Fruit fly (Drosophila melanogaster) whole organism, embryonic: ENCODE results near the gene Rtnl2.
A peak's percentile ranks its signal among the peaks of the same experiment; 100 is the strongest.

Experiments used
- Abd-B ChIP-seq: fragments of 200-800 bp; sonication (Bioruptor generic); optimal IDR thresholded peaks from 2 replicates; lab custom pipeline; 2018; ENCODE audit warnings: missing biosample characterization, mild to moderate bottlenecking, missing genetic modification characterization, moderate library complexity
- Antp ChIP-seq: fragments of 200-800 bp; sonication (Bioruptor generic); optimal IDR thresholded peaks from 3 replicates; lab custom pipeline; 2016; ENCODE audit warnings: missing biosample characterization, missing genetic modification characterization
- Asciz ChIP-seq: fragments of 200-800 bp; sonication (Bioruptor generic); optimal IDR thresholded peaks from 2 replicates; lab custom pipeline; 2017; ENCODE audit warnings: missing biosample characterization, mild to moderate bottlenecking, missing genetic modification characterization, missing genetic modification reagents
- Bgb ChIP-seq: fragments of 200-800 bp; sonication (Bioruptor generic); IDR thresholded peaks from 2 replicates; pipeline ENCODE4 v1.3.6; 2022; ENCODE audit warnings: missing biosample characterization, missing genetic modification characterization; ENCODE audit not compliant: partially characterized antibody
- CG10979 ChIP-seq: fragments of 200-800 bp; sonication (Bioruptor generic); optimal IDR thresholded peaks from 2 replicates; lab custom pipeline; 2018; ENCODE audit warnings: missing biosample characterization, mild to moderate bottlenecking, missing genetic modification characterization, moderate library complexity
- CG14860 ChIP-seq: fragments of 200-800 bp; sonication (Bioruptor generic); IDR thresholded peaks from 3 replicates; pipeline ENCODE4 v1.3.6; 2022; ENCODE audit warnings: missing biosample characterization, missing genetic modification characterization; ENCODE audit not compliant: partially characterized antibody
- CG1529 ChIP-seq: fragments of 200-800 bp; sonication (Bioruptor generic); optimal IDR thresholded peaks from 3 replicates; lab custom pipeline; 2018; ENCODE audit warnings: missing biosample characterization, missing genetic modification characterization
- CG15601 ChIP-seq: fragments of 200-800 bp; sonication (Bioruptor generic); optimal IDR thresholded peaks from 3 replicates; lab custom pipeline; 2019; ENCODE audit warnings: missing biosample characterization, mild to moderate bottlenecking, missing genetic modification characterization, moderate library complexity
- CG15696 ChIP-seq: fragments of 200-800 bp; sonication (Bioruptor generic); optimal IDR thresholded peaks from 2 replicates; lab custom pipeline; 2019; ENCODE audit warnings: missing biosample characterization, mild to moderate bottlenecking, missing genetic modification characterization, moderate library complexity
- CG16815 ChIP-seq: fragments of 200-800 bp; sonication (Bioruptor generic); optimal IDR thresholded peaks from 3 replicates; lab custom pipeline; 2017; ENCODE audit warnings: missing biosample characterization, mild to moderate bottlenecking, missing genetic modification characterization
- CG18599 ChIP-seq: fragments of 200-800 bp; sonication (Bioruptor generic); optimal IDR thresholded peaks from 3 replicates; lab custom pipeline; 2017; ENCODE audit warnings: missing biosample characterization, missing genetic modification characterization, mild to moderate bottlenecking, moderate library complexity, missing genetic modification reagents
- CG2199 ChIP-seq: fragments of 200-800 bp; sonication (Bioruptor generic); IDR thresholded peaks from 3 replicates; pipeline ENCODE4 v1.3.6; 2022; ENCODE audit warnings: missing biosample characterization, missing genetic modification characterization
- CG30403 ChIP-seq: fragments of 200-800 bp; sonication (Bioruptor generic); optimal IDR thresholded peaks from 3 replicates; lab custom pipeline; 2016; ENCODE audit warnings: missing biosample characterization, missing genetic modification characterization
- CG31388 ChIP-seq: fragments of 200-800 bp; sonication (Bioruptor generic); optimal IDR thresholded peaks from 2 replicates; lab custom pipeline; 2016; ENCODE audit warnings: missing biosample characterization, missing genetic modification characterization
- CG6175 ChIP-seq: fragments of 200-800 bp; sonication (Bioruptor generic); IDR thresholded peaks from 3 replicates; pipeline ENCODE4 v1.3.6; 2022; ENCODE audit warnings: missing biosample characterization, missing genetic modification characterization
- CG6272 ChIP-seq: fragments of 200-800 bp; sonication (Bioruptor generic); IDR thresholded peaks from 2 replicates; pipeline ENCODE4 v1.3.6; 2022; ENCODE audit warnings: missing biosample characterization, missing genetic modification characterization
- CG7271 ChIP-seq: fragments of 200-800 bp; sonication (Bioruptor generic); optimal IDR thresholded peaks from 2 replicates; lab custom pipeline; 2018; ENCODE audit warnings: missing biosample characterization, mild to moderate bottlenecking, missing genetic modification characterization, moderate library complexity
- CG8765 ChIP-seq: fragments of 200-800 bp; sonication (Bioruptor generic); IDR thresholded peaks from 2 replicates; pipeline ENCODE4 v1.3.6; 2022; ENCODE audit warnings: missing biosample characterization, missing genetic modification characterization
- CG8924 ChIP-seq: fragments of 200-800 bp; optimal IDR thresholded peaks from 3 replicates; lab custom pipeline; 2019; ENCODE audit warnings: missing biosample characterization, mild to moderate bottlenecking, missing genetic modification characterization, moderate library complexity
- CG9437 ChIP-seq: fragments of 200-800 bp; sonication (Bioruptor generic); optimal IDR thresholded peaks from 2 replicates; lab custom pipeline; 2018; ENCODE audit warnings: missing biosample characterization, mild to moderate bottlenecking, missing genetic modification characterization
- CG9797 ChIP-seq: fragments of 200-800 bp; sonication (Bioruptor generic); optimal IDR thresholded peaks from 3 replicates; lab custom pipeline; 2018; ENCODE audit warnings: missing biosample characterization, mild to moderate bottlenecking, missing genetic modification characterization
- D ChIP-seq, 2 experiments: fragments of 200-800 bp in 1 of 2; fragments of >200 bp in 1 of 2; sonication (Bioruptor generic) in 1 of 2; optimal IDR thresholded peaks; 2 replicates in 1 of 2; 3 replicates in 1 of 2; lab custom pipeline; 2017; ENCODE audit warnings: mild to moderate bottlenecking in 1 of 2, missing biosample characterization in 1 of 2, missing genetic modification characterization in 1 of 2, missing genetic modification reagents in 1 of 2
- Drgx ChIP-seq: fragments of 200-800 bp; sonication (Bioruptor generic); IDR thresholded peaks from 2 replicates; pipeline ENCODE4 v1.3.6; 2022; ENCODE audit warnings: missing biosample characterization, missing genetic modification characterization
- ERR ChIP-seq: fragments of 200-800 bp; sonication (Bioruptor generic); optimal IDR thresholded peaks from 2 replicates; lab custom pipeline; 2016; ENCODE audit warnings: missing biosample characterization, missing genetic modification characterization
- GATAe ChIP-seq: fragments of 200-800 bp; sonication (Bioruptor generic); conservative IDR thresholded peaks from 2 replicates; pipeline ENCODE4 v1.3.6; 2022; ENCODE audit warnings: missing biosample characterization, missing genetic modification characterization
- MBD-R2 ChIP-seq: fragments of 200-800 bp; sonication (Bioruptor generic); IDR thresholded peaks from 2 replicates; pipeline ENCODE4 v1.3.6; 2022; ENCODE audit warnings: missing biosample characterization, missing genetic modification characterization
- Med ChIP-seq: fragments of 200-800 bp; sonication (Bioruptor generic); peaks from one replicate; lab custom pipeline; 2016; ENCODE audit warnings: missing biosample characterization, missing genetic modification characterization, mild to moderate bottlenecking, inconsistent platforms, moderate library complexity
- Mrtf ChIP-seq: fragments of 200-800 bp; sonication (Bioruptor generic); IDR thresholded peaks from 3 replicates; pipeline ENCODE4 v1.3.6; 2022; ENCODE audit warnings: missing biosample characterization, missing genetic modification characterization
- Six4 ChIP-seq: fragments of 200-800 bp; sonication (Bioruptor generic); optimal IDR thresholded peaks from 2 replicates; lab custom pipeline; 2016; ENCODE audit warnings: missing biosample characterization, missing genetic modification characterization
- Sox102F ChIP-seq: fragments of 200-800 bp; sonication (Bioruptor generic); optimal IDR thresholded peaks from 2 replicates; lab custom pipeline; 2018; ENCODE audit warnings: missing biosample characterization, mild to moderate bottlenecking, missing genetic modification characterization, moderate library complexity
- Sry-δ ChIP-seq: fragments of 200-800 bp; sonication (Bioruptor generic); optimal IDR thresholded peaks from 2 replicates; lab custom pipeline; 2016; ENCODE audit warnings: missing biosample characterization, missing genetic modification characterization
- Trl ChIP-seq, 3 experiments: fragments of >200 bp in 2 of 3; fragments of 200-800 bp in 1 of 3; sonication (Bioruptor generic) in 1 of 3; optimal IDR thresholded peaks; 2 replicates in 1 of 3; 3 replicates in 2 of 3; lab custom pipeline; 2016 to 2017; ENCODE audit warnings: missing biosample characterization in 1 of 3, missing genetic modification characterization in 1 of 3
- abd-A ChIP-seq: fragments of 200-800 bp; sonication (Bioruptor generic); optimal IDR thresholded peaks from 3 replicates; lab custom pipeline; 2019; ENCODE audit warnings: missing biosample characterization, mild to moderate bottlenecking, missing genetic modification characterization, moderate library complexity
- amos ChIP-seq: fragments of 200-800 bp; sonication (Bioruptor generic); IDR thresholded peaks from 2 replicates; pipeline ENCODE4 v1.3.6; 2022; ENCODE audit warnings: missing biosample characterization, missing genetic modification characterization; ENCODE audit not compliant: partially characterized antibody
- ase ChIP-seq: fragments of 200-800 bp; sonication (Bioruptor generic); IDR thresholded peaks from 3 replicates; pipeline ENCODE4 v1.3.6; 2022; ENCODE audit warnings: missing biosample characterization, missing genetic modification characterization
- chinmo ChIP-seq: fragments of 200-800 bp; sonication (Bioruptor generic); IDR thresholded peaks from 4 replicates; pipeline ENCODE4 v1.3.6; 2022; ENCODE audit warnings: missing biosample characterization, missing genetic modification characterization; ENCODE audit not compliant: partially characterized antibody
- corto ChIP-seq: fragments of 200-800 bp; sonication (Bioruptor generic); optimal IDR thresholded peaks from 2 replicates; lab custom pipeline; 2016; ENCODE audit warnings: missing biosample characterization, mild to moderate bottlenecking, missing genetic modification characterization, moderate library complexity
- croc ChIP-seq: fragments of 200-800 bp; sonication (Bioruptor generic); conservative IDR thresholded peaks from 3 replicates; pipeline ENCODE4 v1.3.6; 2022; ENCODE audit warnings: missing biosample characterization, missing genetic modification characterization
- dan ChIP-seq: fragments of 200-800 bp; sonication (Bioruptor generic); IDR thresholded peaks from 2 replicates; pipeline ENCODE4 v1.3.6; 2022; ENCODE audit warnings: missing biosample characterization, missing genetic modification characterization
- eve ChIP-seq, 2 experiments: fragments of >200 bp; optimal IDR thresholded peaks; 2 replicates each; lab custom pipeline; 2017; ENCODE audit warnings: missing biosample characterization in 2 of 2, missing genetic modification characterization in 2 of 2
- jing ChIP-seq: fragments of 200-800 bp; sonication (Bioruptor generic); optimal IDR thresholded peaks from 2 replicates; lab custom pipeline; 2018; ENCODE audit warnings: missing biosample characterization, mild to moderate bottlenecking, missing genetic modification characterization
- mirr ChIP-seq: fragments of 200-800 bp; sonication (Bioruptor generic); optimal IDR thresholded peaks from 3 replicates; lab custom pipeline; 2018; ENCODE audit warnings: missing biosample characterization, mild to moderate bottlenecking, missing genetic modification characterization
- repo ChIP-seq: fragments of 200-800 bp; sonication (Bioruptor generic); optimal IDR thresholded peaks from 2 replicates; lab custom pipeline; 2016; ENCODE audit warnings: missing biosample characterization, missing genetic modification characterization
- sc ChIP-seq, 3 experiments: fragments of >200 bp in 2 of 3; fragments of 200-800 bp in 1 of 3; sonication (Bioruptor generic) in 1 of 3; optimal IDR thresholded peaks; 2 replicates in 2 of 3; 3 replicates in 1 of 3; lab custom pipeline; 2017; ENCODE audit warnings: mild to moderate bottlenecking in 1 of 3, missing biosample characterization in 1 of 3, missing genetic modification characterization in 1 of 3, missing genetic modification reagents in 1 of 3
- sd ChIP-seq: fragments of 200-800 bp; sonication (Bioruptor generic); optimal IDR thresholded peaks from 3 replicates; lab custom pipeline; 2018; ENCODE audit warnings: missing biosample characterization, mild to moderate bottlenecking, missing genetic modification characterization, moderate library complexity
- sima ChIP-seq: fragments of 200-800 bp; sonication (Bioruptor generic); optimal IDR thresholded peaks from 2 replicates; lab custom pipeline; 2016; ENCODE audit warnings: missing biosample characterization, missing genetic modification characterization
- tup ChIP-seq: fragments of 200-800 bp; sonication (Bioruptor generic); optimal IDR thresholded peaks from 2 replicates; lab custom pipeline; 2016; ENCODE audit warnings: missing biosample characterization, mild to moderate bottlenecking, missing genetic modification characterization, moderate library complexity

The Rtnl2 gene

DNA sequence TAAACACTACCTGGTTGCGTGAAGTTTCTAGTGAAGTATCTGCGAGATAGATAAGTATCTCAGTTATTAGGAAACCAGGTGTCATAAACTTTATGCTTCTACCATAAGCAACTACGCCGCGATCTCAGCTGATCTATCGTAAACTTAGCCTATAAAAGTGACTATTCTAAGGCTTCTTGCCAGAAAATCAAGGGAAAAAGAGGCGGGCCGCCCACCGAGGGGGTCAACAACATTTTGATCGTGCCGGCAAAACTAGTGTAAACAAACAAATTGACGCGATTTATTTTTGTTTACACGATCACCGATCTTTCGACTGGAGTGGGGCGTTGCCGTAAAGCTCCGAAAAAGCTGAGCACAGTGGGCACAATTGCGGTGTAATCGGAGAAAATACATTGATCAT, 5.9 kb downstream of the Rtnl2 start (continued):
- TF ChIP-seq CG14860 (GFP tag; lab: Robert Waterston, UW) = no peak
- TF ChIP-seq sc (optimal IDR thresholded peaks at IDR 0.05; lab: Kevin White, UChicago) = no peak
- TF ChIP-seq sc (GFP tag; optimal IDR thresholded peaks at IDR 0.05; lab: Kevin White, UChicago) = no peak
- TF ChIP-seq Sox102F = no peak
- no peak for TF ChIP-seq CG9437 (GFP tag; lab: Kevin White, UChicago)
- TF ChIP-seq eve (GFP tag; optimal IDR thresholded peaks at IDR 0.05; lab: Kevin White, UChicago) = no peak
- TF ChIP-seq croc = no peak
- TF ChIP-seq CG7271 (tag; lab: Kevin White, UChicago) = no peak
- TF ChIP-seq CG30403 (GFP tag; lab: Kevin White, UChicago) = no peak
- no peak for TF ChIP-seq CG16815 (GFP tag; lab: Kevin White, UChicago)
- TF ChIP-seq jing = no peak
- no peak for TF ChIP-seq Antp
- no peak for TF ChIP-seq dan
- no peak for TF ChIP-seq CG8765 (GFP tag; lab: Robert Waterston, UW)
- TF ChIP-seq Bgb (GFP tag; lab: Robert Waterston, UW) = no peak
- TF ChIP-seq CG15601 (tag; lab: Kevin White, UChicago) = no peak
- 0 out of 4 replicates have a peak, but pooled peaks have one; percentile 11 for TF ChIP-seq chinmo
- TF ChIP-seq tup = no peak
- no peak for TF ChIP-seq CG8924 (tag; lab: Kevin White, UChicago)
- TF ChIP-seq CG1529 (GFP tag; lab: Kevin White, UChicago) = no peak
- TF ChIP-seq sima = no peak

DNA sequence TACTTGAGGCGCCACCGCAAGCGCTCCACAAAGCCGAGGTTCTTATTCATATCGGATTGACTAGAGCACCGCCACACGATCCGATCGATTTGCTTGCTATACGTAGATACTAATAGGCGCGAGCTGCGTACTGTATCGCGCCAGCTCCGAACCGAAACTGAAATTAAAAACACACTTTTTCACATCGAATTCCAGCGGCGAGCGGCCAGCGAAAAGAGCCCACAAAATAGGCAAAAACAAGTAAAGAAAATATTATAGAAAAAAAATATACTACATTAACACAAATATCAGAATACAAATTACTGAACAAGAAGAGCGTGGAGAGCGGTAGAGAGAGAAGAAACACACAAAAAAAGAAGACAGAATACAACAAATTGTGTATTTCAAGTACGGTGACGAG, 6.4 kb downstream of the Rtnl2 start, which contains the start of gene alpha-Est7:
alpha-Est7 (minus strand) TSS at position 160 of the 400 bp plus-strand sequence.
- TF ChIP-seq Drgx (GFP tag; lab: Robert Waterston, UW) (0 out of 2 replicates have a peak, but pooled peaks have one; percentile 7), amos (GFP tag; lab: Robert Waterston, UW) (0 out of 2 replicates have a peak, but pooled peaks have one; percentile 3), Trl (optimal IDR thresholded peaks at IDR 0.05; lab: Kevin White, UChicago) (peak in 1 of 2 experiments; percentile 16), Trl (GFP tag; optimal IDR thresholded peaks at IDR 0.05; lab: Kevin White, UChicago) (no peak), CG6175 (GFP tag; lab: Robert Waterston, UW) (peak; percentile 70; the same call in 1 of the 3 replicates), Six4 (no peak), corto (GFP tag; lab: Kevin White, UChicago) (peak; percentile 20), sd (peak; percentile 74), CG2199 (peak; percentile 84; the same call in 2 of the 3 replicates), Med (GFP tag; lab: Kevin White, UChicago) (peak; percentile 23), CG9797 (GFP tag; lab: Kevin White, UChicago) (no peak)

DNA sequence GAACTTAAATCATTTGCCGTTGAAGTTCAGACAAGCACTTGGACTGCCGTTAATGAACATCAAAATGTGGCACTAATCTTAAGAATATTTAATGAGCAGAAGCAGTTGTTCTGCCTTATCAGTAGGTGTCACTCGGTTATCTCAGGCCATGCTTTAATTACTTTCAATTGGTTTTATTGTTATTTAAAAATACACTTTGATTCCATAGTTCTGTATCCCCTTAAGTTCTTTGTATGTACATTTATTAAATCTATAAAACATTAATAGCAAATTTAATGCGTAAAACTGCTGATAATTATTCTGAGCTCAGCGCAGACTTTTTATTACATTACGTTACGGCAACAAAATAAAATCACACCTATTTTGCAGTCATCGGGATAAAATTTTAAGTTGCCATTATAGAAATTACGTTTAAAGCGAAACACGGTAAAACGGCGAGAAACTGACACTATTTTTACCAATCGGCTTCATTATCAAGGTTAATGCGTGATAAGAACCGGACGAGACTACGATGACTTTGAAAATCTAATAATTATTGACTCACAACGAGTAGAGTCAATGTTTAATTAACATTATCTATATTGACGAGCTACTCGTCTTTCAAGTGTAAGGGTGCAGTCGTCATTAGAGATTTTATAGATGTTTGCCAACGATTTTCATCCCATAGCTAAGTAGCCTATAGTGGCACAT, 7.6 kb downstream of the Rtnl2 start:
- TF ChIP-seq CG31388 (GFP tag; lab: Kevin White, UChicago) (no peak), CG10979 (tag; lab: Kevin White, UChicago) (no peak), ase (no peak), Mrtf (GFP tag; lab: Robert Waterston, UW) (no peak), Antp (no peak), abd-A (peak; percentile 52), CG15696 (tag; lab: Kevin White, UChicago) (peak; percentile 5), ERR (GFP tag; lab: Kevin White, UChicago) (no peak), GATAe (GFP tag; lab: Robert Waterston, UW) (no peak), mirr (GFP tag; lab: Kevin White, UChicago) (peak; percentile 44), CG6272 (GFP tag; lab: Robert Waterston, UW) (no peak), Abd-B (no peak), Asciz (GFP tag; lab: Kevin White, UChicago) (no peak), CG18599 (GFP tag; lab: Kevin White, UChicago) (peak; percentile 22), Sry-δ (GFP tag; lab: Kevin White, UChicago) (no peak), D (optimal IDR thresholded peaks at IDR 0.05; lab: Kevin White, UChicago) (no peak), D (GFP tag; optimal IDR thresholded peaks at IDR 0.05; lab: Kevin White, UChicago) (no peak), repo (no peak), MBD-R2 (GFP tag; lab: Robert Waterston, UW) (no peak)
